Fruit fly (Drosophila melanogaster) whole organism, embryonic: Measurements from ENCODE around the gene Rh5.
A peak's percentile ranks its signal among the peaks of the same experiment; 100 is the strongest.

Experiments used
- B-H1 ChIP-seq: fragments of 200-800 bp; sonication (Bioruptor generic); IDR thresholded peaks from 3 replicates; pipeline ENCODE4 v1.3.6; 2022; ENCODE audit warnings: missing biosample characterization, missing genetic modification characterization
- Bdp1 ChIP-seq: fragments of 200-800 bp; sonication (Bioruptor generic); optimal IDR thresholded peaks from 3 replicates; lab custom pipeline; 2016; ENCODE audit warnings: missing biosample characterization, missing genetic modification characterization
- Blimp-1 ChIP-seq: fragments of 200-800 bp; sonication (Bioruptor generic); optimal IDR thresholded peaks from 3 replicates; lab custom pipeline; 2018; ENCODE audit warnings: missing biosample characterization, missing genetic modification characterization, mild to moderate bottlenecking, moderate library complexity, missing genetic modification reagents
- CG10274 ChIP-seq: fragments of 200-800 bp; sonication (Bioruptor generic); optimal IDR thresholded peaks from 3 replicates; lab custom pipeline; 2017; ENCODE audit warnings: missing biosample characterization, mild to moderate bottlenecking, missing genetic modification characterization
- CG12236 ChIP-seq: fragments of 200-800 bp; sonication (Bioruptor generic); optimal IDR thresholded peaks from 2 replicates; lab custom pipeline; 2016; ENCODE audit warnings: missing biosample characterization, missing genetic modification characterization
- CG13424 ChIP-seq: fragments of 200-800 bp; sonication (Bioruptor generic); optimal IDR thresholded peaks from 2 replicates; lab custom pipeline; 2019; ENCODE audit warnings: missing biosample characterization, mild to moderate bottlenecking, missing genetic modification characterization, moderate library complexity
- CG15601 ChIP-seq: fragments of 200-800 bp; sonication (Bioruptor generic); optimal IDR thresholded peaks from 3 replicates; lab custom pipeline; 2019; ENCODE audit warnings: missing biosample characterization, mild to moderate bottlenecking, missing genetic modification characterization, moderate library complexity
- CG16779 ChIP-seq: fragments of 200-800 bp; sonication (Bioruptor generic); IDR thresholded peaks from 2 replicates; pipeline ENCODE4 v1.3.6; 2022; ENCODE audit warnings: missing biosample characterization, missing genetic modification characterization
- CG18262 ChIP-seq: fragments of 200-800 bp; optimal IDR thresholded peaks from 3 replicates; lab custom pipeline; 2019; ENCODE audit warnings: missing biosample characterization, mild to moderate bottlenecking, missing genetic modification characterization, moderate library complexity
- CG2116 ChIP-seq: fragments of 200-800 bp; sonication (Bioruptor generic); optimal IDR thresholded peaks from 3 replicates; lab custom pipeline; 2018; ENCODE audit warnings: missing biosample characterization, mild to moderate bottlenecking, missing genetic modification characterization
- CG30020 ChIP-seq: fragments of 200-800 bp; optimal IDR thresholded peaks from 2 replicates; lab custom pipeline; 2019; ENCODE audit warnings: missing biosample characterization, mild to moderate bottlenecking, missing genetic modification characterization, moderate library complexity
- CG3065 ChIP-seq: fragments of 200-800 bp; sonication (Bioruptor generic); optimal IDR thresholded peaks from 2 replicates; lab custom pipeline; 2016; ENCODE audit warnings: missing biosample characterization, missing genetic modification characterization
- CG31388 ChIP-seq: fragments of 200-800 bp; sonication (Bioruptor generic); optimal IDR thresholded peaks from 2 replicates; lab custom pipeline; 2016; ENCODE audit warnings: missing biosample characterization, missing genetic modification characterization
- CG34376 ChIP-seq: fragments of 200-800 bp; sonication (Bioruptor generic); optimal IDR thresholded peaks from 2 replicates; lab custom pipeline; 2018; ENCODE audit warnings: missing biosample characterization, mild to moderate bottlenecking, missing genetic modification characterization
- CG4617 ChIP-seq: fragments of 200-800 bp; sonication (Bioruptor generic); optimal IDR thresholded peaks from 3 replicates; lab custom pipeline; 2016; ENCODE audit warnings: missing biosample characterization, missing genetic modification characterization, borderline replicate concordance
- CG4707 ChIP-seq: fragments of 200-800 bp; sonication (Bioruptor generic); optimal IDR thresholded peaks from 2 replicates; lab custom pipeline; 2018; ENCODE audit warnings: missing biosample characterization, mild to moderate bottlenecking, missing genetic modification characterization, moderate library complexity
- CG6689 ChIP-seq: fragments of 200-800 bp; sonication (Bioruptor generic); IDR thresholded peaks from 2 replicates; pipeline ENCODE4 v1.3.6; 2022; ENCODE audit warnings: missing biosample characterization, missing genetic modification characterization
- CG7786 ChIP-seq: fragments of 200-800 bp; sonication (Bioruptor generic); optimal IDR thresholded peaks from 2 replicates; lab custom pipeline; 2016; ENCODE audit warnings: missing biosample characterization, missing genetic modification characterization
- CG8290 ChIP-seq, 3 experiments: fragments of 200-800 bp; sonication (Bioruptor generic); optimal IDR thresholded peaks; 2 replicates each; lab custom pipeline; 2016 to 2019; ENCODE audit warnings: missing biosample characterization in 3 of 3, missing genetic modification characterization in 3 of 3, mild to moderate bottlenecking in 2 of 3, moderate library complexity in 1 of 3
- CG9215 ChIP-seq: fragments of 200-800 bp; sonication (Bioruptor generic); IDR thresholded peaks from 2 replicates; pipeline ENCODE4 v1.3.6; 2022; ENCODE audit warnings: missing biosample characterization, missing genetic modification characterization
- CTCF ChIP-seq: fragments of 200-800 bp; sonication (Bioruptor generic); optimal IDR thresholded peaks from 2 replicates; lab custom pipeline; 2017; ENCODE audit warnings: missing biosample characterization, mild to moderate bottlenecking, missing genetic modification characterization, moderate library complexity
- Deaf1 ChIP-seq: fragments of 200-800 bp; optimal IDR thresholded peaks from 3 replicates; lab custom pipeline; 2019; ENCODE audit warnings: missing biosample characterization, mild to moderate bottlenecking, missing genetic modification characterization, moderate library complexity
- HHEX ChIP-seq: fragments of 200-800 bp; sonication (Bioruptor generic); optimal IDR thresholded peaks from 3 replicates; lab custom pipeline; 2017; ENCODE audit warnings: missing biosample characterization, mild to moderate bottlenecking, missing genetic modification characterization, missing genetic modification reagents
- Hr78 ChIP-seq, 2 experiments: fragments of 200-800 bp in 1 of 2; fragments of >200 bp in 1 of 2; sonication (Bioruptor generic) in 1 of 2; optimal IDR thresholded peaks; 2 replicates each; lab custom pipeline; 2017 to 2019; ENCODE audit warnings: missing biosample characterization in 2 of 2, missing genetic modification characterization in 2 of 2, mild to moderate bottlenecking in 1 of 2, moderate library complexity in 1 of 2
- Max ChIP-seq: fragments of 200-800 bp; sonication (Bioruptor generic); optimal IDR thresholded peaks from 2 replicates; lab custom pipeline; 2016; ENCODE audit warnings: missing biosample characterization, mild to moderate bottlenecking, missing genetic modification characterization
- Meics ChIP-seq: fragments of 200-800 bp; sonication (Bioruptor generic); optimal IDR thresholded peaks from 2 replicates; lab custom pipeline; 2017; ENCODE audit warnings: missing biosample characterization, mild to moderate bottlenecking, missing genetic modification characterization
- Mrtf ChIP-seq: fragments of 200-800 bp; sonication (Bioruptor generic); IDR thresholded peaks from 3 replicates; pipeline ENCODE4 v1.3.6; 2022; ENCODE audit warnings: missing biosample characterization, missing genetic modification characterization
- Nf-YA ChIP-seq: fragments of 200-800 bp; sonication (Bioruptor generic); IDR thresholded peaks from 2 replicates; pipeline ENCODE4 v1.3.6; 2022; ENCODE audit warnings: missing biosample characterization, missing genetic modification characterization
- Optix ChIP-seq: fragments of 200-800 bp; sonication (Bioruptor generic); IDR thresholded peaks from 3 replicates; pipeline ENCODE4 v1.3.6; 2022; ENCODE audit warnings: missing biosample characterization, missing genetic modification characterization
- Sry-β ChIP-seq: fragments of 200-800 bp; sonication (Bioruptor generic); optimal IDR thresholded peaks from 2 replicates; lab custom pipeline; 2018; ENCODE audit warnings: missing biosample characterization, mild to moderate bottlenecking, missing genetic modification characterization, moderate library complexity
- ab ChIP-seq: fragments of 200-800 bp; sonication (Bioruptor generic); optimal IDR thresholded peaks from 2 replicates; lab custom pipeline; 2016; ENCODE audit warnings: missing biosample characterization, missing genetic modification characterization
- abd-A ChIP-seq: fragments of 200-800 bp; sonication (Bioruptor generic); optimal IDR thresholded peaks from 3 replicates; lab custom pipeline; 2019; ENCODE audit warnings: missing biosample characterization, mild to moderate bottlenecking, missing genetic modification characterization, moderate library complexity
- caup ChIP-seq: fragments of 200-800 bp; sonication (Bioruptor generic); optimal IDR thresholded peaks from 3 replicates; lab custom pipeline; 2017; ENCODE audit warnings: missing biosample characterization, mild to moderate bottlenecking, missing genetic modification characterization, moderate library complexity; ENCODE audit not compliant: severe bottlenecking
- croc ChIP-seq: fragments of 200-800 bp; sonication (Bioruptor generic); conservative IDR thresholded peaks from 3 replicates; pipeline ENCODE4 v1.3.6; 2022; ENCODE audit warnings: missing biosample characterization, missing genetic modification characterization
- cwo ChIP-seq: fragments of 200-800 bp; sonication (Bioruptor generic); optimal IDR thresholded peaks from 3 replicates; lab custom pipeline; 2017; ENCODE audit warnings: missing biosample characterization, missing genetic modification characterization, mild to moderate bottlenecking, moderate library complexity, missing genetic modification reagents
- dysf ChIP-seq: fragments of 200-800 bp; sonication (Bioruptor generic); IDR thresholded peaks from 3 replicates; pipeline ENCODE4 v1.3.6; 2022; ENCODE audit warnings: missing biosample characterization, missing genetic modification characterization
- en ChIP-seq: fragments of 200-800 bp; sonication (Bioruptor generic); optimal IDR thresholded peaks from 2 replicates; lab custom pipeline; 2016; ENCODE audit warnings: missing biosample characterization, missing genetic modification characterization
- exex ChIP-seq: fragments of 200-800 bp; sonication (Bioruptor generic); optimal IDR thresholded peaks from 4 replicates; lab custom pipeline; 2018; ENCODE audit warnings: missing biosample characterization, mild to moderate bottlenecking, missing genetic modification characterization, moderate library complexity
- ftz-f1 ChIP-seq: fragments of 200-800 bp; sonication (Bioruptor generic); optimal IDR thresholded peaks from 2 replicates; lab custom pipeline; 2016; ENCODE audit warnings: missing biosample characterization, missing genetic modification characterization
- gro ChIP-seq: fragments of 200-800 bp; sonication (Bioruptor generic); optimal IDR thresholded peaks from 2 replicates; lab custom pipeline; 2016; ENCODE audit warnings: missing biosample characterization, missing genetic modification characterization
- jing ChIP-seq: fragments of 200-800 bp; sonication (Bioruptor generic); optimal IDR thresholded peaks from 2 replicates; lab custom pipeline; 2018; ENCODE audit warnings: missing biosample characterization, mild to moderate bottlenecking, missing genetic modification characterization
- nerfin-1 ChIP-seq: fragments of 200-800 bp; sonication (Bioruptor generic); optimal IDR thresholded peaks from 3 replicates; lab custom pipeline; 2019; ENCODE audit warnings: missing biosample characterization, mild to moderate bottlenecking, missing genetic modification characterization, moderate library complexity
- odd ChIP-seq: fragments of 200-800 bp; sonication (Bioruptor generic); optimal IDR thresholded peaks from 2 replicates; lab custom pipeline; 2017; ENCODE audit warnings: missing biosample characterization, mild to moderate bottlenecking, missing genetic modification characterization
- org-1 ChIP-seq: fragments of 200-800 bp; sonication (Bioruptor generic); optimal IDR thresholded peaks from 2 replicates; lab custom pipeline; 2017; ENCODE audit warnings: missing biosample characterization, missing genetic modification characterization
- pum ChIP-seq: fragments of 200-800 bp; sonication (Bioruptor generic); optimal IDR thresholded peaks from 2 replicates; lab custom pipeline; 2016; ENCODE audit warnings: missing biosample characterization, missing genetic modification characterization
- row ChIP-seq: fragments of 200-800 bp; sonication (Bioruptor generic); IDR thresholded peaks from 3 replicates; pipeline ENCODE4 v1.3.6; 2022; ENCODE audit warnings: missing biosample characterization, missing genetic modification characterization
- sima ChIP-seq: fragments of 200-800 bp; sonication (Bioruptor generic); optimal IDR thresholded peaks from 2 replicates; lab custom pipeline; 2016; ENCODE audit warnings: missing biosample characterization, missing genetic modification characterization
- tap ChIP-seq: fragments of 200-800 bp; optimal IDR thresholded peaks from 3 replicates; lab custom pipeline; 2019; ENCODE audit warnings: missing biosample characterization, mild to moderate bottlenecking, missing genetic modification characterization, moderate library complexity
- tin ChIP-seq: fragments of 200-800 bp; sonication (Bioruptor generic); optimal IDR thresholded peaks from 3 replicates; lab custom pipeline; 2016; ENCODE audit warnings: missing biosample characterization, missing genetic modification characterization
- toy ChIP-seq: fragments of 200-800 bp; sonication (Bioruptor generic); IDR thresholded peaks from 2 replicates; pipeline ENCODE4 v1.3.6; 2022; ENCODE audit warnings: missing biosample characterization, missing genetic modification characterization
- twi ChIP-seq: fragments of 200-800 bp; optimal IDR thresholded peaks from 2 replicates; lab custom pipeline; 2019; ENCODE audit warnings: missing biosample characterization, mild to moderate bottlenecking, missing genetic modification characterization, moderate library complexity

Gene Rh5

dm6 chr2L:12021193-12021592 lies 13.2 kb downstream of the Rh5 start (continued):
- TF ChIP-seq CG10274 (GFP tag; lab: Kevin White, UChicago) (peak; percentile 8), CG13424 (tag; lab: Kevin White, UChicago) (peak; percentile 58), CG4617 (GFP tag; lab: Kevin White, UChicago) (no peak), pum (no peak), exex (peak; percentile 4), org-1 (GFP tag; lab: Kevin White, UChicago) (peak; percentile 62), Blimp-1 (GFP tag; lab: Kevin White, UChicago) (peak; percentile 76), Mrtf (GFP tag; lab: Robert Waterston, UW) (no peak), Optix (no peak), Bdp1 (peak; percentile 51), cwo (GFP tag; lab: Kevin White, UChicago) (peak; percentile 37), gro (GFP tag; lab: Kevin White, UChicago) (peak; percentile 25), sima (GFP tag; lab: Kevin White, UChicago) (no peak), odd (peak; percentile 71), abd-A (tag; lab: Kevin White, UChicago) (no peak), ab (GFP tag; lab: Kevin White, UChicago) (no peak), CG16779 (GFP tag; lab: Robert Waterston, UW) (peak; percentile 62; the same call in 1 of the 2 replicates), HHEX (GFP tag; lab: Kevin White, UChicago) (peak; percentile 77), CG4707 (peak; percentile 77), caup (GFP tag; lab: Kevin White, UChicago) (peak; percentile 85), CG30020 (tag; lab: Kevin White, UChicago) (no peak), CG15601 (tag; lab: Kevin White, UChicago) (peak; percentile 84), dysf (peak; percentile 47; the same call in 2 of the 3 replicates), Max (GFP tag; lab: Kevin White, UChicago) (peak; percentile 48), Hr78 (GFP tag; optimal IDR thresholded peaks at IDR 0.05; lab: Kevin White, UChicago) (no peak), Nf-YA (GFP tag; lab: Robert Waterston, UW) (no peak), twi (tag; lab: Kevin White, UChicago) (peak; percentile 19), CG3065 (GFP tag; lab: Kevin White, UChicago) (peak; percentile 40), tap (tag; lab: Kevin White, UChicago) (peak; percentile 41), toy (GFP tag; lab: Robert Waterston, UW) (no peak), Meics (GFP tag; lab: Kevin White, UChicago) (peak; percentile 60), jing (GFP tag; lab: Kevin White, UChicago) (no peak), CG34376 (GFP tag; lab: Kevin White, UChicago) (peak; percentile 40), CG2116 (GFP tag; lab: Kevin White, UChicago) (peak; percentile 55), tin (no peak), CG9215 (GFP tag; lab: Robert Waterston, UW) (no peak), Deaf1 (tag; lab: Kevin White, UChicago) (no peak), CG18262 (tag; lab: Kevin White, UChicago) (peak; percentile 36), CG12236 (GFP tag; lab: Kevin White, UChicago) (peak; percentile 63), row (GFP tag; lab: Robert Waterston, UW) (no peak), CG8290 (GFP tag; optimal IDR thresholded peaks at IDR 0.05; lab: Kevin White, UChicago) (no peak), CG8290 (tag; optimal IDR thresholded peaks at IDR 0.05; lab: Kevin White, UChicago) (peak; percentile 47 to 91), Sry-β (GFP tag; lab: Kevin White, UChicago) (no peak), CG31388 (GFP tag; lab: Kevin White, UChicago) (no peak), CTCF (GFP tag; lab: Kevin White, UChicago) (no peak), nerfin-1 (tag; lab: Kevin White, UChicago) (peak; percentile 36), croc (no peak), ftz-f1 (GFP tag; lab: Kevin White, UChicago) (no peak), CG7786 (GFP tag; lab: Kevin White, UChicago) (no peak), en (no peak), B-H1 (GFP tag; lab: Robert Waterston, UW) (peak; percentile 11; the same call in 1 of the 3 replicates), CG6689 (GFP tag; lab: Robert Waterston, UW) (no peak)
